Worm (Caenorhabditis elegans) whole organism, young adult: ENCODE data around the gene K09E3.7.

ENCODE experiments used
- B0019.2 ChIP-seq: fragments of 200-800 bp; sonication (Bioruptor generic); conservative IDR thresholded peaks from 2 replicates; pipeline ENCODE4 v1.3.6; 2022; ENCODE audit warnings: missing genetic modification reagents, missing genetic modification characterization, missing compliant biosample characterization
- F49E8.2 ChIP-seq: sonication (generic microtip); optimal IDR thresholded peaks from 3 replicates; lab custom pipeline; 2017; ENCODE audit warnings: missing genetic modification characterization, mild to moderate bottlenecking, missing compliant biosample characterization, antibody characterized with exemption, moderate library complexity; ENCODE audit not compliant: insufficient read depth
- pha-4 ChIP-seq: fragments of 150-350 bp; sonication (generic microtip); optimal IDR thresholded peaks from 2 replicates; lab custom pipeline; 2014; ENCODE audit warnings: missing biosample characterization, missing genetic modification reagents, missing genetic modification characterization
- unc-62 ChIP-seq: fragments of 150-350 bp; optimal IDR thresholded peaks from 2 replicates; lab custom pipeline; 2014; ENCODE audit warnings: missing biosample characterization, missing genetic modification reagents, missing genetic modification characterization
- ztf-22 ChIP-seq: fragments of 200-800 bp; sonication (Bioruptor generic); optimal IDR thresholded peaks from 2 replicates; lab custom pipeline; 2018; ENCODE audit warnings: mild to moderate bottlenecking, missing genetic modification characterization, moderate library complexity, missing compliant biosample characterization

ce11 chrX:17096508-17097234 lies 37.7 kb downstream of the K09E3.7 start, which contains the start of gene lido-1:
- TF ChIP-seq pha-4 (no peak), B0019.2 (GFP tag; lab: Robert Waterston, UW) (no peak), unc-62 (no peak), F49E8.2 (tag; lab: Kevin White, UChicago) (no peak), ztf-22 (GFP tag; lab: Kevin White, UChicago) (no peak)
